Fruit fly (Drosophila melanogaster) Kc167 (cell line): Measurements from ENCODE around the gene elfless.

Experiments
- Myc ChIP-seq: fragments of >200 bp; optimal IDR thresholded peaks from 2 replicates; lab custom pipeline; 2017; ENCODE audit warnings: missing external identifiers
- Sin3A ChIP-seq: fragments of >200 bp; optimal IDR thresholded peaks from 2 replicates; lab custom pipeline; 2018; ENCODE audit warnings: missing external identifiers
- h ChIP-seq: fragments of >200 bp; optimal IDR thresholded peaks from 3 replicates; lab custom pipeline; 2018; ENCODE audit warnings: missing external identifiers
- insv ChIP-seq: fragments of >200 bp; optimal IDR thresholded peaks from 3 replicates; lab custom pipeline; 2018; ENCODE audit warnings: missing external identifiers
- psq ChIP-seq: fragments of >200 bp; optimal IDR thresholded peaks from 2 replicates; lab custom pipeline; 2017; ENCODE audit warnings: missing external identifiers
- ttk ChIP-seq: sonication (Bioruptor generic); optimal IDR thresholded peaks from 2 replicates; lab custom pipeline; 2017; ENCODE audit warnings: missing external identifiers

DNA sequence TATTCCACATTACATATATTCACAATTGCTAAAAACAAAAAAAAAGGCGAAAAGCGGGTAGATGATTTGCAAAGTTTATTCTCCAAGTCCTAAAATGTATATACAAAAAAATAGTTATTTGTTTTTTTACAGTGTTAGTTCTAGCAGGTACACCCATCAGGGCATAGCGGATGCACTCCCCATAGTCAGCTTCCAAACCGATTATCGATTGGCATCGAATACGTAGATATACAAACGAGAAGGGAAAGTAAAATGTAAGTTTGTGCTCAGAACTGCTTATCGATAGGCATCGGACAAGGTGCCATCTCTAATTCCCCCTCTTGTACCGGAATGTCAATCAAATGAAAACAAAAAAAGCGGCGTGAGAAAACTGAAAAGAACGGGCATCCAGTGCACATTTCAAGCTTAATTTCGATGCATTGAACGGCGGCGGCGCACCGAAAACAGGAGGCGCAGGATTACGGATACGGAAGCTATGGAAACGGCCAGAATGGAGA lies 48.2 kb downstream of the elfless start, which contains the start of gene CG5674:
- TF ChIP-seq psq (lab: Kevin White, UChicago) (no peak), h (no peak), ttk (lab: Kevin White, UChicago) (no peak), insv (lab: Kevin White, UChicago) (no peak), Sin3A (lab: Kevin White, UChicago) (no peak), Myc (lab: Kevin White, UChicago) (no peak)
